Fruit fly (Drosophila melanogaster) whole organism: Measurements from ENCODE around the gene Spn27A.

Experiments
- pan ChIP-seq: fragments of >200 bp; optimal IDR thresholded peaks from 2 replicates; lab custom pipeline; 2017
- psq ChIP-seq: fragments of >200 bp; optimal IDR thresholded peaks from 2 replicates; lab custom pipeline; 2017

DNA sequence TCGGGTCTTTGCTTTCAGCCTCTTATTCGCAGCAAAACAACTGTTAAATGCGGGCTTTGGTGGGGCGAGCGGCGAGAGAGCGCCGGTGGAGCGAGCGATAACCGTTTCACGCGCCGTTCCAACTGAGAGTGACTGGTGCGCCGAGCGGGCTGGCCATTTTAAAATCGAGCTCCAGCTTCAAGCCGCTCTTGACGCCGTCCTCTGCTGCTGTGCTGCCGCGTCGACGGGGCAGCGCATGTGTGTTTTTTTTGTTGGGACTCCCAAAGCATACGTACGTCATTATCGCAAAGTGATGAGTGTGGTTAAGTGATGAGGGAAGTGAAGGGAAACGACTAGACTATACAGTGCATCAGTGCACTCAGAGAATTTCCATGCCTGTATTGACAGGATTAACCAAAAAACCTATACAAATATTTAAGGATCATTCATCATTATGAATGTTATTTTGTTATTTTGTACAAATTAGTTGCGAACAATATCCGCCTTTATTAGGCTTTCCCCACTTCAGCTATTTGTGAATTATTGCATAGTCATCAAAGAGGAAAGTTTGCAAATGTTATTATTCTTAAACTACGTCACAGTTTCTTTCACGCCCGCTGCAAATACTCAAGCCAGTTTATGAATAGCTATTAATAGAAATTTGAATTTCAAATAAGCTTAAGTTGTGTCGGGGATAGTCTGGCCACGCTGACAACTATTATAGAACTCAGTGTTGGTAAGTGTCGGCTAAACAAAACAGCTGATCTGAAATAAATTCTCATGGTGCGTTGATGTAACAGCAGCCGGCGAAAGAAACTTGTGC is at the start of gene Spn27A:
- no peak for TF ChIP-seq psq
- no peak for TF ChIP-seq pan
